Fruit fly (Drosophila melanogaster): Measurements from ENCODE around the gene CG11313.
A peak's percentile ranks its signal among the peaks of the same experiment; 100 is the strongest.

Gene CG11313

dm6 chr3R:30718442-30718841 lies 12.5 kb downstream of the CG11313 start (continued):
- TF ChIP-seq Doc3 (GFP tag; IDR thresholded peaks at IDR 0.05; ENCODE audit: partially characterized antibody): no peak
- no peak for TF ChIP-seq ro (GFP tag; IDR thresholded peaks at IDR 0.05)
- no peak for TF ChIP-seq Hmx (GFP tag; optimal IDR thresholded peaks at IDR 0.05)
- TF ChIP-seq CG5180 (GFP tag; optimal IDR thresholded peaks at IDR 0.05): no peak
- TF ChIP-seq BtbVII (GFP tag; optimal IDR thresholded peaks at IDR 0.05): no peak
- no peak for TF ChIP-seq Mes4 (GFP tag; optimal IDR thresholded peaks at IDR 0.05)
- TF ChIP-seq lov (optimal IDR thresholded peaks at IDR 0.05): no peak
- TF ChIP-seq lov (GFP tag; IDR thresholded peaks at IDR 0.05): 0 out of 3 replicates have a peak, but pooled peaks have one; percentile 24
- TF ChIP-seq lilli (GFP tag; optimal IDR thresholded peaks at IDR 0.05): no peak
- TF ChIP-seq yki (optimal IDR thresholded peaks at IDR 0.05): no peak
- peak; percentile 37; the same call in 1 of the 2 replicates for TF ChIP-seq slbo (GFP tag; IDR thresholded peaks at IDR 0.05)
- peak; percentile 54; the same call in 1 of the 2 replicates for TF ChIP-seq Ptx1 (GFP tag; IDR thresholded peaks at IDR 0.05)
- TF ChIP-seq sc (optimal IDR thresholded peaks at IDR 0.05): no peak
- peak; percentile 8 for TF ChIP-seq sc (GFP tag; optimal IDR thresholded peaks at IDR 0.05)
- TF ChIP-seq hbn (GFP tag; IDR thresholded peaks at IDR 0.05; ENCODE audit: partially characterized antibody): no peak
- TF ChIP-seq Lim3 (GFP tag; IDR thresholded peaks at IDR 0.05): no peak
- TF ChIP-seq CG10979 (tag; optimal IDR thresholded peaks at IDR 0.05): peak; percentile 41
- TF ChIP-seq Ada2b (GFP tag; IDR thresholded peaks at IDR 0.05): no peak
- TF ChIP-seq HLH4C (GFP tag; IDR thresholded peaks at IDR 0.05; ENCODE audit: partially characterized antibody): no peak
- TF ChIP-seq psq (GFP tag; optimal IDR thresholded peaks at IDR 0.05): no peak
- TF ChIP-seq CG8089 (GFP tag; optimal IDR thresholded peaks at IDR 0.05): no peak
- TF ChIP-seq D19B (GFP tag; optimal IDR thresholded peaks at IDR 0.05): peak; percentile 73
- no peak for TF ChIP-seq slou (GFP tag; optimal IDR thresholded peaks at IDR 0.05)
- no peak for TF ChIP-seq CG33213 (GFP tag; optimal IDR thresholded peaks at IDR 0.05)
- TF ChIP-seq CG13624 (GFP tag; optimal IDR thresholded peaks at IDR 0.05): no peak
- TF ChIP-seq Dp (GFP tag; optimal IDR thresholded peaks at IDR 0.05): no peak
- TF ChIP-seq salm (tag; optimal IDR thresholded peaks at IDR 0.05): no peak
- no peak for TF ChIP-seq CG17186 (GFP tag; optimal IDR thresholded peaks at IDR 0.05)
- no peak for TF ChIP-seq NC2β (GFP tag; optimal IDR thresholded peaks at IDR 0.05)
- no peak for TF ChIP-seq CG18011 (GFP tag; optimal IDR thresholded peaks at IDR 0.05)
- TF ChIP-seq cwo (GFP tag; optimal IDR thresholded peaks at IDR 0.05): no peak
- no peak for TF ChIP-seq CG10147 (GFP tag; optimal IDR thresholded peaks at IDR 0.05)
- TF ChIP-seq onecut (GFP tag; IDR thresholded peaks at IDR 0.05): no peak
- TF ChIP-seq grn (GFP tag; optimal IDR thresholded peaks at IDR 0.05): no peak
- TF ChIP-seq sqz (GFP tag; optimal IDR thresholded peaks at IDR 0.05): no peak
- TF ChIP-seq Fer3 (tag; optimal IDR thresholded peaks at IDR 0.05): no peak
- TF ChIP-seq bsh (GFP tag; optimal IDR thresholded peaks at IDR 0.05): peak in 1 of 2 experiments; percentile 58
- TF ChIP-seq sens (GFP tag): peak; percentile 77
- TF ChIP-seq Dbx (GFP tag; IDR thresholded peaks at IDR 0.05): no peak
- TF ChIP-seq pnt (GFP tag; optimal IDR thresholded peaks at IDR 0.05): no peak
- 0 out of 2 replicates have a peak, but pooled peaks have one; percentile 24 for TF ChIP-seq sisA (GFP tag; IDR thresholded peaks at IDR 0.05)
- TF ChIP-seq z (GFP tag; IDR thresholded peaks at IDR 0.05): no peak
- no peak for TF ChIP-seq Tbp (GFP tag; optimal IDR thresholded peaks at IDR 0.05)
- TF ChIP-seq kni (GFP tag; optimal IDR thresholded peaks at IDR 0.05): no peak
- TF ChIP-seq CG12942 (GFP tag; optimal IDR thresholded peaks at IDR 0.05): no peak
- no peak for TF ChIP-seq CG3838 (GFP tag; optimal IDR thresholded peaks at IDR 0.05)
- TF ChIP-seq CG18619 (GFP tag; optimal IDR thresholded peaks at IDR 0.05): no peak
- no peak for TF ChIP-seq Side (GFP tag; optimal IDR thresholded peaks at IDR 0.05)
- TF ChIP-seq CG17359 (tag; optimal IDR thresholded peaks at IDR 0.05): peak; percentile 45
- no peak for TF ChIP-seq Doc2 (GFP tag; IDR thresholded peaks at IDR 0.05)
- TF ChIP-seq Spps (tag; optimal IDR thresholded peaks at IDR 0.05): no peak
- no peak for TF ChIP-seq CG3847 (GFP tag; IDR thresholded peaks at IDR 0.05)
- no peak for TF ChIP-seq CG12071 (GFP tag; optimal IDR thresholded peaks at IDR 0.05)

Measured in whole organism, embryonic.